Worm (Caenorhabditis elegans): ENCODE measurements around the gene ilcr-1.

ce11 chrIV:14255605-14256004 is 20.7 kb upstream of the ilcr-1 start:
- no peak for TF ChIP-seq D2030.7 (GFP tag; IDR thresholded peaks at IDR 0.05)
- TF ChIP-seq ztf-18 (tag; optimal IDR thresholded peaks at IDR 0.05) = no peak
- TF ChIP-seq snpc-4 (GFP tag; optimal IDR thresholded peaks at IDR 0.05) = no peak
- no peak for TF ChIP-seq snpc-4 (tag; optimal IDR thresholded peaks at IDR 0.05)
- TF ChIP-seq hlh-12 (tag; optimal IDR thresholded peaks at IDR 0.05) = no peak
- no peak for TF ChIP-seq unc-130 (GFP tag; optimal IDR thresholded peaks at IDR 0.05)
- no peak for TF ChIP-seq unc-62 (GFP tag; optimal IDR thresholded peaks at IDR 0.05)
- TF ChIP-seq gei-17 (GFP tag; optimal IDR thresholded peaks at IDR 0.05) = no peak
- no peak for TF ChIP-seq hrde-1 (tag; optimal IDR thresholded peaks at IDR 0.05; ENCODE audit: borderline replicate concordance)
- no peak for TF ChIP-seq dox-1 (GFP tag; IDR thresholded peaks at IDR 0.05)
- no peak for TF ChIP-seq egl-44 (GFP tag; IDR thresholded peaks at IDR 0.05)
- TF ChIP-seq madf-6 (GFP tag; IDR thresholded peaks at IDR 0.05) = no peak
- no peak for TF ChIP-seq dpl-1 (GFP tag; optimal IDR thresholded peaks at IDR 0.05)
- TF ChIP-seq hlh-26 (GFP tag; conservative IDR thresholded peaks at IDR 0.05) = no peak
- TF ChIP-seq K12H6.12 (tag; optimal IDR thresholded peaks at IDR 0.05) = no peak
